Fruit fly (Drosophila melanogaster) whole organism, adult: ENCODE measurements around the gene Nfs1.

Source experiments
- Clk ChIP-seq: fragments of 200-800 bp; sonication (Bioruptor generic); optimal IDR thresholded peaks from 2 replicates; lab custom pipeline; 2017; ENCODE audit warnings: missing biosample characterization, missing genetic modification characterization
- Crg-1 ChIP-seq: fragments of 200-800 bp; sonication (Bioruptor generic); optimal IDR thresholded peaks from 2 replicates; lab custom pipeline; 2016; ENCODE audit warnings: missing biosample characterization, missing genetic modification characterization
- Hr96 ChIP-seq: fragments of 200-800 bp; sonication (Bioruptor generic); optimal IDR thresholded peaks from 2 replicates; lab custom pipeline; 2016; ENCODE audit warnings: missing biosample characterization, missing genetic modification characterization
- cic ChIP-seq: fragments of 200-800 bp; sonication (Bioruptor generic); optimal IDR thresholded peaks from 2 replicates; lab custom pipeline; 2017; ENCODE audit warnings: missing biosample characterization, mild to moderate bottlenecking, missing genetic modification characterization, moderate library complexity
- kay ChIP-seq: fragments of 200-800 bp; sonication (Bioruptor generic); peaks from one replicate; lab custom pipeline; 2016; ENCODE audit warnings: missing biosample characterization, missing genetic modification characterization, borderline replicate concordance
- ovo ChIP-seq: fragments of 200-800 bp; sonication (Bioruptor generic); optimal IDR thresholded peaks from 2 replicates; lab custom pipeline; 2016; ENCODE audit warnings: missing biosample characterization, missing genetic modification characterization
- pad ChIP-seq: fragments of 200-800 bp; sonication (Bioruptor generic); optimal IDR thresholded peaks from 3 replicates; lab custom pipeline; 2017; ENCODE audit warnings: missing biosample characterization, missing genetic modification characterization, mild to moderate bottlenecking, moderate library complexity, missing genetic modification reagents
- tj ChIP-seq: fragments of 200-800 bp; sonication (Bioruptor generic); optimal IDR thresholded peaks from 3 replicates; lab custom pipeline; 2017; ENCODE audit warnings: missing biosample characterization, mild to moderate bottlenecking, missing genetic modification characterization, moderate library complexity

DNA sequence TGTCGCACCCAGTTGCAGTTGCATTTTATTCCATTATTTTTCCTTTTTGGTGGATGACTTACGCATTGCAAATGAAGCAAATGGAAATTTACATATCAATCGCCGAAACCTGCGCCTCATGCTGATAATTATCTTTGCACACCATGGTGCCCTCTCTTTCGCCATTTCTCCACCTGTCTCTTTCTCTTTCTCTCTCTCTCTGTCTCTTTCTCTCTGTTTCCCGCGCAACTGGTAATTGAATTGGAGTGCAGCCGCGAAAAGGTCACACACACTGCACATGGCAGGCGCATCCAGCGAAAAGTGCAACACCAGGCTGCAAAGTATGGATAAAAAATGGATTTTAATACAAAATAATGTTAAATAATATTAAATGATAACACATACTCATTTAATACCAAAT is 21.7 kb upstream of the Nfs1 start:
- TF ChIP-seq pad (GFP tag; lab: Kevin White, UChicago), result no peak
- TF ChIP-seq Crg-1, result no peak
- no peak for TF ChIP-seq ovo (GFP tag; lab: Kevin White, UChicago)
- no peak for TF ChIP-seq Hr96 (GFP tag; lab: Kevin White, UChicago)
- TF ChIP-seq tj, result no peak
- TF ChIP-seq Clk (GFP tag; lab: Kevin White, UChicago), result no peak
- no peak for TF ChIP-seq kay (GFP tag; lab: Kevin White, UChicago)
- TF ChIP-seq cic (GFP tag; lab: Kevin White, UChicago), result no peak
